Worm (Caenorhabditis elegans) whole organism, L1 larva: Measurements from ENCODE around the gene btb-6.

Source experiments
- C04F5.9 ChIP-seq: sonication (generic microtip); optimal IDR thresholded peaks from 2 replicates; lab custom pipeline; 2016; ENCODE audit warnings: missing genetic modification characterization, missing compliant biosample characterization
- Y116A8C.19 ChIP-seq: sonication (generic microtip); optimal IDR thresholded peaks from 2 replicates; lab custom pipeline; 2016; ENCODE audit warnings: missing compliant biosample characterization, missing genetic modification characterization, borderline replicate concordance
- aly-2 ChIP-seq: fragments of 150-350 bp; optimal IDR thresholded peaks from 2 replicates; lab custom pipeline; 2014; ENCODE audit warnings: missing biosample characterization, missing genetic modification characterization
- blmp-1 ChIP-seq: fragments of 150-350 bp; optimal IDR thresholded peaks from 2 replicates; lab custom pipeline; 2014; ENCODE audit warnings: missing biosample characterization, missing genetic modification characterization
- ceh-63 ChIP-seq: fragments of 200-800 bp; sonication (Bioruptor generic); optimal IDR thresholded peaks from 2 replicates; lab custom pipeline; 2018; ENCODE audit warnings: mild to moderate bottlenecking, missing genetic modification characterization, missing compliant biosample characterization
- ceh-82 ChIP-seq, 3 experiments: fragments of 150-350 bp in 1 of 3; sonication (generic microtip) in 2 of 3; optimal IDR thresholded peaks; 2 replicates each; lab custom pipeline; 2014 to 2017; ENCODE audit warnings: missing biosample characterization in 3 of 3, missing genetic modification characterization in 3 of 3
- ces-1 ChIP-seq: fragments of 150-350 bp; optimal IDR thresholded peaks from 2 replicates; lab custom pipeline; 2014; ENCODE audit warnings: missing biosample characterization, missing genetic modification reagents, missing genetic modification characterization
- dpl-1 ChIP-seq, 3 experiments: fragments of 150-350 bp in 2 of 3; sonication (generic microtip) in 1 of 3; optimal IDR thresholded peaks; 2 replicates each; lab custom pipeline; 2014 to 2017; ENCODE audit warnings: missing biosample characterization in 3 of 3, missing genetic modification characterization in 3 of 3, missing genetic modification reagents in 3 of 3
- dsc-1 ChIP-seq: sonication (generic microtip); optimal IDR thresholded peaks from 2 replicates; lab custom pipeline; 2016; ENCODE audit warnings: mild to moderate bottlenecking, missing genetic modification characterization, missing compliant biosample characterization
- efl-1 ChIP-seq, 4 experiments: fragments of 150-350 bp; optimal IDR thresholded peaks in 3 of 4; peaks in 1 of 4; 1 replicate in 1 of 4; 2 replicates in 3 of 4; lab custom pipeline; 2014; ENCODE audit warnings: missing biosample characterization in 2 of 4, missing genetic modification characterization in 2 of 4, missing genetic modification reagents in 2 of 4
- efl-3 ChIP-seq: fragments of 200-800 bp; sonication (Bioruptor generic); optimal IDR thresholded peaks from 2 replicates; lab custom pipeline; 2018; ENCODE audit warnings: mild to moderate bottlenecking, missing genetic modification characterization, missing compliant biosample characterization
- egl-13 ChIP-seq: sonication (generic microtip); optimal IDR thresholded peaks from 2 replicates; lab custom pipeline; 2016; ENCODE audit warnings: missing genotype, missing genetic modification reagents, missing genetic modification characterization, missing compliant biosample characterization
- elt-2 ChIP-seq: sonication (generic microtip); optimal IDR thresholded peaks from 2 replicates; lab custom pipeline; 2016; ENCODE audit warnings: missing genetic modification characterization, mild to moderate bottlenecking, inconsistent platforms, missing compliant biosample characterization, missing genetic modification reagents
- ets-5 ChIP-seq: fragments of 200-800 bp; sonication (Bioruptor generic); IDR thresholded peaks from 2 replicates; pipeline ENCODE4 v1.3.6; 2022; ENCODE audit warnings: missing genetic modification characterization, missing compliant biosample characterization
- hpl-2 ChIP-seq: fragments of 150-350 bp; optimal IDR thresholded peaks from 2 replicates; lab custom pipeline; 2014; ENCODE audit warnings: missing biosample characterization, missing genetic modification reagents, missing genetic modification characterization
- irx-1 ChIP-seq: sonication (generic microtip); optimal IDR thresholded peaks from 2 replicates; lab custom pipeline; 2016; ENCODE audit warnings: missing genetic modification characterization, missing compliant biosample characterization
- lin-14 ChIP-seq: fragments of 200-800 bp; sonication (Bioruptor generic); optimal IDR thresholded peaks from 2 replicates; lab custom pipeline; 2018; ENCODE audit warnings: mild to moderate bottlenecking, missing genetic modification characterization, moderate library complexity, missing compliant biosample characterization
- lin-15B ChIP-seq: fragments of 150-350 bp; sonication (generic microtip); optimal IDR thresholded peaks from 3 replicates; lab custom pipeline; 2014; ENCODE audit warnings: missing biosample characterization, missing genetic modification characterization
- lin-35 ChIP-seq, 2 experiments: fragments of 150-350 bp; optimal IDR thresholded peaks; 2 replicates each; lab custom pipeline; 2014; ENCODE audit warnings: missing biosample characterization in 2 of 2, missing genetic modification characterization in 2 of 2, missing genetic modification reagents in 2 of 2
- mef-2 ChIP-seq: fragments of 150-350 bp; optimal IDR thresholded peaks from 2 replicates; lab custom pipeline; 2014; ENCODE audit warnings: missing biosample characterization, missing genetic modification characterization
- mep-1 ChIP-seq: fragments of 150-350 bp; optimal IDR thresholded peaks from 2 replicates; lab custom pipeline; 2014; ENCODE audit warnings: missing biosample characterization, missing genetic modification characterization
- nhr-12 ChIP-seq: sonication (generic microtip); optimal IDR thresholded peaks from 2 replicates; lab custom pipeline; 2017; ENCODE audit warnings: missing biosample characterization, missing genetic modification characterization
- nhr-237 ChIP-seq: fragments of 150-350 bp; optimal IDR thresholded peaks from 2 replicates; lab custom pipeline; 2014; ENCODE audit warnings: missing biosample characterization, missing genetic modification characterization
- nhr-28 ChIP-seq: fragments of 150-350 bp; optimal IDR thresholded peaks from 2 replicates; lab custom pipeline; 2014; ENCODE audit warnings: missing biosample characterization, missing genetic modification characterization
- nhr-71 ChIP-seq: sonication (generic microtip); optimal IDR thresholded peaks from 2 replicates; lab custom pipeline; 2016; ENCODE audit warnings: mild to moderate bottlenecking, missing genetic modification characterization, moderate library complexity, missing compliant biosample characterization
- pax-3 ChIP-seq: fragments of 200-800 bp; sonication (Bioruptor generic); optimal IDR thresholded peaks from 2 replicates; lab custom pipeline; 2018; ENCODE audit warnings: mild to moderate bottlenecking, missing genetic modification characterization, moderate library complexity, missing compliant biosample characterization
- snu-23 ChIP-seq: sonication (generic microtip); optimal IDR thresholded peaks from 2 replicates; lab custom pipeline; 2016; ENCODE audit warnings: missing genetic modification characterization, missing compliant biosample characterization
- unc-130 ChIP-seq: fragments of 150-350 bp; optimal IDR thresholded peaks from 2 replicates; lab custom pipeline; 2017; ENCODE audit warnings: missing biosample characterization, missing genetic modification characterization, inconsistent platforms
- unc-30 ChIP-seq: sonication (generic microtip); optimal IDR thresholded peaks from 2 replicates; lab custom pipeline; 2017; ENCODE audit warnings: missing biosample characterization, missing genetic modification characterization
- unc-62 ChIP-seq: fragments of 150-350 bp; optimal IDR thresholded peaks from 2 replicates; lab custom pipeline; 2014; ENCODE audit warnings: missing biosample characterization, missing genetic modification reagents, missing genetic modification characterization
- zag-1 ChIP-seq: fragments of 150-350 bp; optimal IDR thresholded peaks from 2 replicates; lab custom pipeline; 2014; ENCODE audit warnings: missing biosample characterization, missing genetic modification characterization
- ztf-4 ChIP-seq: fragments of 150-350 bp; optimal IDR thresholded peaks from 2 replicates; lab custom pipeline; 2014; ENCODE audit warnings: missing biosample characterization, missing genetic modification characterization

Gene btb-6

DNA sequence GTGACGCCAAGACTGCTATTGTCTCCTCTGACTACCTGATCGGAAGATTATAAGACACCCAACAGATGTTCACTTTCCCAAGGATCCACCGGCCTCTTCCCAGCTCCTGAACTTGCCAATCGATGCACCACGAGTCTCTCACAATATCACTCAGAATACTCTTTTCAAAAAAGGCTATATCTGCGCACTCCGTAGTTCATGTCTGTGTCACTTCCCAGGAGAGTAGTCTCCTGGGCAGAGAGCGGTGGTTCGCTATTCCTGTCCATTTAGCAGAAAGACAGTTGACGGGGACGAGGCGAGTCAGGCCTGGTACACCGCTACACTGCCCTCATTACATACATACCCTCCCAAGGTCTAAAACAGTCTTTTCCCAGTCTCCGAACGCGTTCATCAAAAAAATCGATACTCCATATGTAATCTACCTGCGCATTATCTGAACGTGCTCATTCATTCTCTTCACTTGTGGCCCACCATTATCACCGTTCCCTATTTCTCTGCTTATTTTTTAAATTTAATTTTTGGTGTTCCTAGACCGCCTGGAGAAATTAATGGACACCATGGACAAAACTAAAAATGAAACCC is at the start of gene btb-6:
TSS of gene btb-6 (plus strand) at position 532 of the 582 bp plus-strand sequence.
- TF ChIP-seq zag-1 (tag; lab: Kevin White, UChicago) = no peak
- TF ChIP-seq blmp-1 (tag; lab: Kevin White, UChicago) = no peak
- TF ChIP-seq dsc-1 (tag; lab: Kevin White, UChicago) = no peak
- TF ChIP-seq ets-5 (GFP tag; lab: Robert Waterston, UW) = no peak
- no peak for TF ChIP-seq ztf-4 (tag; lab: Kevin White, UChicago)
- no peak for TF ChIP-seq lin-15B (tag; lab: Kevin White, UChicago)
- no peak for TF ChIP-seq ceh-63 (GFP tag; lab: Kevin White, UChicago)
- no peak for TF ChIP-seq C04F5.9 (tag; lab: Kevin White, UChicago)
- no peak for TF ChIP-seq irx-1 (tag; lab: Kevin White, UChicago)
- no peak for TF ChIP-seq ceh-82 (tag; optimal IDR thresholded peaks at IDR 0.05; lab: Kevin White, UChicago)
- TF ChIP-seq efl-3 (GFP tag; lab: Kevin White, UChicago) = no peak
- TF ChIP-seq unc-30 (tag; lab: Kevin White, UChicago) = no peak
- no peak for TF ChIP-seq snu-23 (GFP tag; lab: Kevin White, UChicago)

DNA sequence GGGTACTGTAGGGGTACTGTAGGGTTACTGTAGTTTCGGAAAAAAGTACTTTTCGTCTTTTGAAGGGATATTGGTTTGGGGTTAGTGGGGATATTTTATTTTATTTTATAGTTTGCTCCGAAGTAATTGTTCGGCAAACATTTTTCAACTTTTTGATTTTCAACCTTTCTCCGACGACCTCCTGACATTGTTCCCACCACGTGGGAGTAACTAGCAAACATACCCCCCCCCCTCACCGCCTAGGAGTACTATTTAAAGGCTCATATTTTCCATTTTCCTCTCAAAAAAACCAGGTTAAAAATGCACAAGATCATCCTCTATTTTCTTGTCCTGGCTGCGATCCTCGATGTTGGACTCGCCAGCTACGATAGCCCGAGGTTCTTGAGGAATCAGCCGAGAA is 49.1 kb upstream of the btb-6 start, which contains the start of gene srlf-29:
TSS of gene srlf-29 (plus strand) at position 301 of the 400 bp plus-strand sequence.
- TF ChIP-seq unc-130 (tag; lab: Kevin White, UChicago) (no peak), lin-35 (GFP tag; optimal IDR thresholded peaks at IDR 0.05; lab: Kevin White, UChicago) (no peak), nhr-237 (tag; lab: Kevin White, UChicago) (no peak), ces-1 (no peak), Y116A8C.19 (tag; lab: Kevin White, UChicago) (no peak), hpl-2 (GFP tag; lab: Kevin White, UChicago) (no peak), nhr-71 (no peak), lin-14 (GFP tag; lab: Kevin White, UChicago) (no peak), mef-2 (tag; lab: Kevin White, UChicago) (no peak), nhr-28 (tag; lab: Kevin White, UChicago) (no peak), aly-2 (no peak), ceh-63 (GFP tag; lab: Kevin White, UChicago) (no peak)

DNA sequence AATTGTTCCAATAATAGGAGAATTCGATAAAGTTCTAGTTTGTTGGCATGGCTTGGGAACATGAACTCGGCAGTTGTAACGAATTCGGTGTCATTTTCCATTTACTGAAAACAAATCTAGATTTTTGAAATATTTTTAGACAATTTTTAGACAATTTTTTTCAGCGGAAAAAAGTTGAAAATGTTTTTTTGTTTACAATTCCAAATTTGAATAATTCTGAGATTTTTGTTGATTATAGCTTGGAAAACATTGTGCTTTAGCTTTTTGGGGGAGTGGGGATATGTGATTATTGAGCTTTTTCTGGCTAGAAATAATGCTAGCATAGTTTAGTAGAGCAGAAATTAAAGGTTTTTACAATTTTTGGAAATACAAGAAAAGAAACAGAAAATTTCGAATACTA is 46.2 kb upstream of the btb-6 start, which contains the start of gene srw-97:
TSS of gene srw-97 (minus strand) at position 101 of the 400 bp plus-strand sequence.
- TF ChIP-seq mef-2 (tag; lab: Kevin White, UChicago) = no peak
- no peak for TF ChIP-seq mep-1 (tag; lab: Kevin White, UChicago)
- no peak for TF ChIP-seq elt-2 (tag; lab: Kevin White, UChicago)
- no peak for TF ChIP-seq dpl-1 (GFP tag; optimal IDR thresholded peaks at IDR 0.05; lab: Kevin White, UChicago)

DNA sequence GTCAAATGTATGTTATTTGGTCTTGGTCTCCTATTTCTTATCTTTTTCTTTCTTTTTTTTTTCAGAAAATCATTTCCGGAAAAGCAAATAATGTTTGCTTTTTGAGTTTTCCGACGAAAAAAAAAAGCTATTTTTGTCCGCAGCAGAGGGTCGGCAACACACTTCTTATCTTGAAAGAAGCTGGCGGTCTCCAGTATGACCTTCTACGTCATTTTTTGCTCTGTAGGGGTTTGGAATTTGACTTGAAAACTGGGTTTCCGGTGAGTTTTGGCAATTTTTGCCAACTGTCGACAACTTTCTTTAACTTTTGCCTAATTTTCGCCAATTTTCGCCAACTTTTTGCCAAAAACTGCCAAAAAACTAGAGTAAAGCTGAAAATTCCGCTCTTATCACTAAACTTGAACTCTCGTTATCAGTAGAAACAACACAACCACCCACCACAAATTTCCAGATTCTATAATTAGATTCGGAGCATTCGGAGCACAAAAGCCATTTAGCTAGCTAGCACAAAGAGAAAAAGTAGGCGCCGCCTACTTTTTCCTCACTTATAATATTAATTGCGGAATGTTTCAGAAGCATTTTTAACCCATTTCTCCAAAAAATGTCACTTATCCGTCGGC is 44.7 kb upstream of the btb-6 start, which contains the start of gene nhx-6:
TSS of gene nhx-6 (plus strand) at position 570 of the 620 bp plus-strand sequence.
- TF ChIP-seq C04F5.9 (tag; lab: Kevin White, UChicago) (no peak), elt-2 (tag; lab: Kevin White, UChicago) (peak; percentile 77), egl-13 (tag; lab: Kevin White, UChicago) (no peak)

ce11 chrII:1670985-1671384 is 44.1 kb upstream of the btb-6 start:
- TF ChIP-seq nhr-12 (tag; lab: Kevin White, UChicago) (no peak), unc-62 (GFP tag; lab: Kevin White, UChicago) (no peak), pax-3 (no peak), efl-1 (optimal IDR thresholded peaks at IDR 0.05; lab: Kevin White, UChicago) (no peak), efl-1 (GFP tag; optimal IDR thresholded peaks at IDR 0.05 in 1 of 2; lab: Kevin White, UChicago) (peak in 1 of 2 experiments; percentile 23)
- TF ChIP-seq, all 84 proteins: peak for 1
